Worm (Caenorhabditis elegans) whole organism, L4 larva: ENCODE measurements around the gene srsx-30.
"Not testable (repeated sequence)": the region's sequence is repeated elsewhere in the genome, so short reads cannot be mapped to it uniquely, and the experiment has no call there.

Experiments
- F26F4.8 ChIP-seq: fragments of 200-800 bp; sonication (Bioruptor generic); conservative IDR thresholded peaks from 2 replicates; pipeline ENCODE4 v1.3.6; 2022; ENCODE audit warnings: missing genetic modification characterization, missing compliant biosample characterization
- Y75B8A.6 ChIP-seq: fragments of 200-800 bp; sonication (Bioruptor generic); IDR thresholded peaks from 2 replicates; pipeline ENCODE4 v1.3.6; 2022; ENCODE audit warnings: missing genetic modification reagents, missing genetic modification characterization, missing compliant biosample characterization
- ama-1 ChIP-seq: fragments of 150-350 bp; optimal IDR thresholded peaks from 2 replicates; lab custom pipeline; 2014; ENCODE audit warnings: inconsistent platforms, mixed read lengths
- ceh-28 ChIP-seq: fragments of 150-350 bp; optimal IDR thresholded peaks from 2 replicates; lab custom pipeline; 2014; ENCODE audit warnings: missing biosample characterization, missing genetic modification reagents, missing genetic modification characterization
- ceh-82 ChIP-seq: sonication (generic microtip); optimal IDR thresholded peaks from 2 replicates; lab custom pipeline; 2017; ENCODE audit warnings: missing biosample characterization, missing genetic modification characterization
- daf-16 ChIP-seq, 3 experiments: sonication (generic microtip); optimal IDR thresholded peaks; 2 replicates each; lab custom pipeline; 2016 to 2017; ENCODE audit warnings: missing genetic modification characterization in 3 of 3, missing genetic modification reagents in 3 of 3, mild to moderate bottlenecking in 2 of 3, missing compliant biosample characterization in 2 of 3, missing biosample characterization in 1 of 3, moderate library complexity in 1 of 3
- jun-1 ChIP-seq: fragments of 150-350 bp; optimal IDR thresholded peaks from 2 replicates; lab custom pipeline; 2014; ENCODE audit warnings: missing biosample characterization, missing genetic modification reagents, missing genetic modification characterization
- lim-7 ChIP-seq: fragments of 200-800 bp; sonication (Bioruptor generic); IDR thresholded peaks from 2 replicates; pipeline ENCODE4 v1.3.6; 2022; ENCODE audit warnings: missing genetic modification characterization, missing compliant biosample characterization
- lin-15B ChIP-seq: fragments of 150-350 bp; sonication (generic microtip); optimal IDR thresholded peaks from 3 replicates; lab custom pipeline; 2014; ENCODE audit warnings: missing biosample characterization, missing genetic modification characterization
- nhr-237 ChIP-seq: sonication (generic microtip); optimal IDR thresholded peaks from 2 replicates; lab custom pipeline; 2017; ENCODE audit warnings: missing biosample characterization, missing genetic modification characterization
- nhr-25 ChIP-seq: sonication (generic microtip); optimal IDR thresholded peaks from 2 replicates; lab custom pipeline; 2017; ENCODE audit warnings: missing genetic modification characterization, mild to moderate bottlenecking, missing compliant biosample characterization, antibody characterized with exemption, moderate library complexity, borderline replicate concordance; ENCODE audit not compliant: insufficient read depth
- nhr-77 ChIP-seq: fragments of 150-350 bp; optimal IDR thresholded peaks from 2 replicates; lab custom pipeline; 2014; ENCODE audit warnings: missing biosample characterization, missing genetic modification characterization
- zag-1 ChIP-seq: fragments of 150-350 bp; optimal IDR thresholded peaks from 2 replicates; lab custom pipeline; 2014; ENCODE audit warnings: missing biosample characterization, missing genetic modification characterization

- TF ChIP-seq nhr-77 (tag; lab: Kevin White, UChicago); nhr-25 (tag; lab: Kevin White, UChicago); nhr-237 (tag; lab: Kevin White, UChicago); F26F4.8; zag-1 (tag; lab: Kevin White, UChicago); Y75B8A.6 (GFP tag; lab: Robert Waterston, UW); ceh-82 (tag; lab: Kevin White, UChicago); lin-15B (tag; lab: Kevin White, UChicago); daf-16 (GFP tag; optimal IDR thresholded peaks at IDR 0.05; lab: Kevin White, UChicago); daf-16 (tag; optimal IDR thresholded peaks at IDR 0.05; lab: Kevin White, UChicago); ceh-28; ama-1 (lab: Kevin White, UChicago); lim-7 (GFP tag; lab: Robert Waterston, UW); jun-1 (tag; lab: Kevin White, UChicago): not testable (repeated sequence)
Measured at ce11 chrV:10138582-10138981, 20.0 kb upstream of the srsx-30 start.
